Worm (Caenorhabditis elegans): Measurements from ENCODE around the gene hlh-12.
A peak's percentile ranks its signal among the peaks of the same experiment; 100 is the strongest.

DNA sequence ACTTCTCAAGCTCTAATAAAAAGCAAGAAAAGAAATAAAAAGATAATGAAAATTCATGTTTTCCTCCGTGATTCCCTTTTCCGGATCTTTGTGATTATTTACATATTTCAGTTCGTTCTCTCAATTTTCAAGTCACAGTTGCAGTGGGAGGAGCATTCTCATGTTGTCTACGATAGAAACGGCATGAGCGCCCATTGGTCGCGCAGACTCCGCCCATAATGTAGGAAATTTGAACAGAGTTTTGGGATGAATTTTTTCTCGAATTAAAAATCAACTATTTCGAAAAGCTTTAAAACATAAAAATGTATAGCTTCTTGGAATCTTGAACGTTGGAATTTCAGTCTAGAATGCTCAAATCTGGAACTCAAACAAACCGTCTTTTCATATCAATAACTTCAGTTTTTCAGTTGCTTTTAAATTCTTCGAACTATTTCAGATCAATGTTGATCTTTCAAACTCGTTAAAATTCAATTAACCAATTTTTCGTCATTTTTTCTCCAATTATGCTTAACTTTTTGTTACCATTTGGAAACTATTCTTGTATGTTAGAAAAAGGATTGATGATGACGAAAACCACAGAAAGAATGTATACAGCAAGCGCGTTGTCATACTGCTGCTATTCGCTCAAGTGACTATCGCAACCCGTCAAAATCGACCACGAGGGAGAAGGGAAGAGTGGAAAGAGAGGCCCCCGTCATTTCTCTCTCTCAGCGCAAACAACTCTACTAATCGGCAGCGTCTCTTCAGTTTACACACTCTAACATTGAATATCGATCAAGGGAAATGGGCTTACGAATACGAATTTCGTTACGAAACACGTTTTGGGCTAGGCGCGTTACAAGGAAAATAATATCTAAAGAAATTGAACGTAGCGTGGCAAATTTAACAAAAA lies 47.4 kb downstream of the hlh-12 start:
- no peak for TF ChIP-seq ztf-1 (GFP tag; conservative IDR thresholded peaks at IDR 0.05)
- peak; percentile 61 to 76 for TF ChIP-seq mdl-1 (tag; optimal IDR thresholded peaks at IDR 0.05)
- peak; percentile 50 for TF ChIP-seq mab-5 (tag; optimal IDR thresholded peaks at IDR 0.05)
- TF ChIP-seq lsy-2 (tag; optimal IDR thresholded peaks at IDR 0.05), result peak; percentile 60 to 91
- TF ChIP-seq sem-4 (tag; optimal IDR thresholded peaks at IDR 0.05), result peak; percentile 42
- TF ChIP-seq blmp-1 (tag; optimal IDR thresholded peaks at IDR 0.05; ENCODE audit: insufficient read depth), result peak; percentile 44
- no peak for TF ChIP-seq unc-62 (GFP tag; optimal IDR thresholded peaks at IDR 0.05)
- TF ChIP-seq R02D3.7 (tag; optimal IDR thresholded peaks at IDR 0.05), result peak; percentile 33
- no peak for TF ChIP-seq lin-39 (tag; optimal IDR thresholded peaks at IDR 0.05)
- TF ChIP-seq ceh-82 (tag; optimal IDR thresholded peaks at IDR 0.05), result peak; percentile 39
- peak; percentile 44 for TF ChIP-seq nhr-6 (tag; optimal IDR thresholded peaks at IDR 0.05)
- no peak for TF ChIP-seq skn-1 (tag; optimal IDR thresholded peaks at IDR 0.05)

All from whole organism, L2 larva.